Worm (Caenorhabditis elegans): ENCODE measurements around the gene srx-44.

DNA sequence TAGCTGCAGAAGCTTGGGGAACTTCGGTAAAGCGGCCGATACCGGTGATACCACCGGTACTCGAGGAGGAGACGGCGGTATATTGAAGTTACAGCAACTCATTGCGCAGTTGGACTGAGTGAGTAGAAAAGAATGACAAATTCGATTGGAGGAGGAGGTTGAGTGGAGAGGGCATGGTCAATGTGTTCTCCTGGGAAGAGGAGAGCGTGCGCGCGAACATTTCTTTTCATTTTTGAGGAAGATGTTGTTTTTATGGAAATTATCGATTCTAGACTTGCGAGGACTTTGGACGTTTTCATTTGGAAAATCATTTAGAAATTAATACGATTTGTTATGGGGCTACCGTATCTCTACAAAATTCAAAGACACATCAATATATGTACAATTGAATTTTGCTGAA lies 9.1 kb downstream of the srx-44 start:
- no peak for TF ChIP-seq flt-1 (GFP tag; IDR thresholded peaks at IDR 0.05)
- TF ChIP-seq tab-1 (GFP tag; IDR thresholded peaks at IDR 0.05) = no peak
- no peak for TF ChIP-seq ztf-23 (GFP tag; IDR thresholded peaks at IDR 0.05)
- TF ChIP-seq klf-2 (GFP tag; conservative IDR thresholded peaks at IDR 0.05) = no peak

Data from whole organism, midembryonic.